Fruit fly (Drosophila melanogaster): ENCODE data around the gene Tango10.

Tango10 gene

dm6 chrX:11685918-11686640 is 34.0 kb upstream of the Tango10 start (continued):
- TF ChIP-seq CG15696 (tag; optimal IDR thresholded peaks at IDR 0.05), result no peak
- TF ChIP-seq tll (GFP tag; optimal IDR thresholded peaks at IDR 0.05), result no peak
- TF ChIP-seq inv (GFP tag; IDR thresholded peaks at IDR 0.05; ENCODE audit: partially characterized antibody), result no peak
- TF ChIP-seq gt (GFP tag; IDR thresholded peaks at IDR 0.05), result no peak
- TF ChIP-seq Bdp1 (GFP tag; optimal IDR thresholded peaks at IDR 0.05), result no peak
- no peak for TF ChIP-seq CG10274 (GFP tag; optimal IDR thresholded peaks at IDR 0.05)
- TF ChIP-seq mld (GFP tag; IDR thresholded peaks at IDR 0.05; ENCODE audit: partially characterized antibody), result no peak
- peak; percentile 63 for TF ChIP-seq nom (GFP tag; optimal IDR thresholded peaks at IDR 0.05)
- no peak for TF ChIP-seq klu (GFP tag; IDR thresholded peaks at IDR 0.05)
- no peak for TF ChIP-seq CG12744 (GFP tag; optimal IDR thresholded peaks at IDR 0.05)
- TF ChIP-seq CG5180 (GFP tag; optimal IDR thresholded peaks at IDR 0.05), result peak; percentile 29
- peak; percentile 17 for TF ChIP-seq CG8359 (GFP tag; optimal IDR thresholded peaks at IDR 0.05; ENCODE audit: borderline replicate concordance)
- TF ChIP-seq CG13424 (tag; optimal IDR thresholded peaks at IDR 0.05), result no peak
- TF ChIP-seq NC2β (GFP tag; optimal IDR thresholded peaks at IDR 0.05), result peak; percentile 17
- TF ChIP-seq CG18619 (GFP tag; optimal IDR thresholded peaks at IDR 0.05), result peak; percentile 26
- TF ChIP-seq slou (GFP tag; optimal IDR thresholded peaks at IDR 0.05), result no peak
- no peak for TF ChIP-seq Hr3 (GFP tag; optimal IDR thresholded peaks at IDR 0.05)
- TF ChIP-seq ERR (GFP tag; optimal IDR thresholded peaks at IDR 0.05), result no peak
- TF ChIP-seq CG6175 (GFP tag; IDR thresholded peaks at IDR 0.05), result no peak
- TF ChIP-seq CG4282 (GFP tag; optimal IDR thresholded peaks at IDR 0.05), result no peak
- no peak for TF ChIP-seq D (optimal IDR thresholded peaks at IDR 0.05)
- no peak for TF ChIP-seq D (GFP tag; optimal IDR thresholded peaks at IDR 0.05)
- TF ChIP-seq CG14014 (GFP tag; IDR thresholded peaks at IDR 0.05), result no peak
- no peak for TF ChIP-seq Opbp (GFP tag; IDR thresholded peaks at IDR 0.05; ENCODE audit: partially characterized antibody)
- TF ChIP-seq pzg (GFP tag; optimal IDR thresholded peaks at IDR 0.05), result no peak
- TF ChIP-seq Max (GFP tag; optimal IDR thresholded peaks at IDR 0.05), result no peak
- no peak for TF ChIP-seq MESR4 (GFP tag; optimal IDR thresholded peaks at IDR 0.05)
- no peak for TF ChIP-seq CG4617 (GFP tag; optimal IDR thresholded peaks at IDR 0.05; ENCODE audit: borderline replicate concordance)
- TF ChIP-seq gro (GFP tag; optimal IDR thresholded peaks at IDR 0.05), result peak; percentile 54
- TF ChIP-seq C15 (GFP tag; IDR thresholded peaks at IDR 0.05), result no peak
- no peak for TF ChIP-seq Eip74EF (GFP tag; optimal IDR thresholded peaks at IDR 0.05)
- no peak for TF ChIP-seq dmrt11E (tag; optimal IDR thresholded peaks at IDR 0.05)
- TF ChIP-seq Antp (GFP tag; optimal IDR thresholded peaks at IDR 0.05), result no peak
- TF ChIP-seq CG4820 (GFP tag; optimal IDR thresholded peaks at IDR 0.05), result no peak
- TF ChIP-seq Pdp1 (GFP tag; optimal IDR thresholded peaks at IDR 0.05), result peak in 1 of 2 experiments; percentile 28
- no peak for TF ChIP-seq jumu (GFP tag; optimal IDR thresholded peaks at IDR 0.05)
- no peak for TF ChIP-seq emc (GFP tag; optimal IDR thresholded peaks at IDR 0.05)
- peak; percentile 41; the same call in 1 of the 2 replicates for TF ChIP-seq ranshi (GFP tag; IDR thresholded peaks at IDR 0.05)
- TF ChIP-seq Meics (GFP tag; optimal IDR thresholded peaks at IDR 0.05), result peak; percentile 49
- no peak for TF ChIP-seq B-H1 (GFP tag; IDR thresholded peaks at IDR 0.05)
- TF ChIP-seq CG10543 (GFP tag; optimal IDR thresholded peaks at IDR 0.05), result peak; percentile 71
- TF ChIP-seq Trl (optimal IDR thresholded peaks at IDR 0.05), result peak; percentile 89 to 99
- TF ChIP-seq Trl (GFP tag; optimal IDR thresholded peaks at IDR 0.05), result peak; percentile 72
- peak; percentile 46 for TF ChIP-seq CG12299 (tag; optimal IDR thresholded peaks at IDR 0.05)
- peak; percentile 30 for TF ChIP-seq gcm (GFP tag; optimal IDR thresholded peaks at IDR 0.05)
- TF ChIP-seq eyg (GFP tag; optimal IDR thresholded peaks at IDR 0.05), result peak; percentile 51
- no peak for TF ChIP-seq wor (GFP tag; IDR thresholded peaks at IDR 0.05)
- TF ChIP-seq lilli (GFP tag; optimal IDR thresholded peaks at IDR 0.05), result peak; percentile 14
- TF ChIP-seq ssp (GFP tag; IDR thresholded peaks at IDR 0.05), result no peak
- no peak for TF ChIP-seq CG9437 (GFP tag; optimal IDR thresholded peaks at IDR 0.05)
